Worm (Caenorhabditis elegans): ENCODE data around the gene gcna-1.

Gene gcna-1

DNA sequence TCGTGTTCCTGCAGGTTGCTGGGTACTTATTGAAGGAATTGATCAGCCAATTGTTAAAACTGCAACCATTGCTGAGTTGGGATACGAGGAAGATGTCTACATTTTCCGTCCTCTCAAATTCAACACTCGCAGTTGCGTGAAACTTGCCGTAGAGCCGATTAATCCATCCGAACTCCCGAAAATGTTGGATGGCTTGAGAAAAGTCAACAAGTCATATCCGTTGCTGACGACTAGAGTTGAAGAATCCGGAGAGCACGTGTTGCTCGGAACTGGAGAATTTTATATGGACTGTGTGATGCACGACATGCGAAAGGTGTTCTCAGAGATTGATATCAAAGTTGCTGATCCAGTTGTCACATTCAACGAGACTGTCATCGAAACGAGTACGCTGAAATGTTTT, 2.4 kb upstream of the gcna-1 start:
- TF ChIP-seq nhr-71 (tag; optimal IDR thresholded peaks at IDR 0.05): no peak

ce11 chrIII:6006453-6006852, 2.4 kb downstream of the gcna-1 start:
- TF ChIP-seq efl-1 (optimal IDR thresholded peaks at IDR 0.05): no peak
- TF ChIP-seq efl-1 (GFP tag; optimal IDR thresholded peaks at IDR 0.05 in 1 of 2): peak in 1 of 2 experiments; percentile 90
- TF ChIP-seq unc-98 (GFP tag; IDR thresholded peaks at IDR 0.05): no peak
- no peak for TF ChIP-seq sup-37 (GFP tag; optimal IDR thresholded peaks at IDR 0.05)
- TF ChIP-seq dsc-1 (tag; optimal IDR thresholded peaks at IDR 0.05): peak; percentile 12

DNA sequence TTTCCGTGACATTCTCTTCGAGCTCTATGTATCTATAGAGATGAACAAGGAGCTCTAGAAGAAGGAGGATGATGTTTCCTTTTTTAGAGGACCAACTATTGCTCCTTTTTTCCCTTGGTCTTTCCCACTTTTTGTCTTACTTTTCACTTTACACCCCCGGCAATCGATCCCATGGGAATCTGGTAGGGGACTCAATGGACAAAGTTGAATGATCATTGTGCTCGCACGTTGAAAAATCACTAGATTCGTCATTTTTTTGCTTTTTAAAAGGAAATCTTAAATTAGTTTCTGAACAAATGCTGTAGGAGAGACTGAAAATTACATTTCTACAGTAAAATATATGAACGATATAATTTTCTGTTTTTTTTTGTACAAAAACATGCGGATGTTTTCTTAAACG, 6.9 kb downstream of the gcna-1 start:
- TF ChIP-seq unc-98 (GFP tag; IDR thresholded peaks at IDR 0.05) (no peak), efl-1 (optimal IDR thresholded peaks at IDR 0.05) (no peak), efl-1 (GFP tag; optimal IDR thresholded peaks at IDR 0.05 in 1 of 2) (peak in 1 of 2 experiments; percentile 51)

DNA sequence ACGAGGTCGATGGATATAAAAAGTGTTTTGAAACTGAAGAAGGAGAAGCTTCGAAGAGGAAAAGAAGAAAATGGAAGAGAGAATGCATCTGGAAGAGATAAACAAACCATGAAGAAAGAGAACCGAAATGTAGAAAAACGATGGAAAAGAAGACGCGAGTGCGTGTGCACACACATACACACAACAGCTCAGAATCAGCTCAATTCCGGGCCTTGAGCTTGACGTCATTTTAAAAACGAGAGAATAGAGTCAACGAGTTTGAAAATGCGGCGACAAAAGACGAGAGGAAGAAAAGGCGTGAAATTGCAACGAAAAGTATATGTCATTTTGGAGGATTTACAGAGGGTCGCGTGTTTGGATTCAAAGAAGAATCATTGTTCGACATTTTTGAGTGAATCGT, 9.3 kb downstream of the gcna-1 start:
- TF ChIP-seq efl-1 (optimal IDR thresholded peaks at IDR 0.05): peak in 1 of 2 experiments; percentile 20
- no peak for TF ChIP-seq efl-1 (GFP tag; optimal IDR thresholded peaks at IDR 0.05 in 1 of 2)
- peak; percentile 80 for TF ChIP-seq lin-14 (GFP tag; optimal IDR thresholded peaks at IDR 0.05)
- TF ChIP-seq fkh-10 (GFP tag; optimal IDR thresholded peaks at IDR 0.05): peak; percentile 15
- peak in 2 of 3 experiments; percentile 14 to 43 for TF ChIP-seq ceh-82 (tag; optimal IDR thresholded peaks at IDR 0.05)
- peak; percentile 23 for TF ChIP-seq swsn-7 (tag; optimal IDR thresholded peaks at IDR 0.05)
- peak; percentile 52 for TF ChIP-seq nhr-71 (tag; optimal IDR thresholded peaks at IDR 0.05)
- TF ChIP-seq snu-23 (GFP tag; optimal IDR thresholded peaks at IDR 0.05): peak; percentile 25
- no peak for TF ChIP-seq mef-2 (tag; optimal IDR thresholded peaks at IDR 0.05)
- no peak for TF ChIP-seq nhr-85 (tag)
- TF ChIP-seq elt-2 (tag; optimal IDR thresholded peaks at IDR 0.05): no peak
- peak; percentile 44 for TF ChIP-seq pax-3 (tag; optimal IDR thresholded peaks at IDR 0.05)
- TF ChIP-seq nhr-47 (tag; optimal IDR thresholded peaks at IDR 0.05): peak; percentile 17
- no peak for TF ChIP-seq nhr-20 (tag; optimal IDR thresholded peaks at IDR 0.05)
- TF ChIP-seq ama-1 (optimal IDR thresholded peaks at IDR 0.05): no peak
- TF ChIP-seq skn-1 (tag; optimal IDR thresholded peaks at IDR 0.05): no peak
- 0 out of 2 replicates have a peak, but pooled peaks have one; percentile 2 for TF ChIP-seq nhr-19 (GFP tag; conservative IDR thresholded peaks at IDR 0.05)
- no peak for TF ChIP-seq nhr-12 (tag; optimal IDR thresholded peaks at IDR 0.05)
- peak in 1 of 2 experiments; percentile 35 for TF ChIP-seq lin-35 (GFP tag; optimal IDR thresholded peaks at IDR 0.05)
- TF ChIP-seq hlh-4 (tag; optimal IDR thresholded peaks at IDR 0.05): no peak
- no peak for TF ChIP-seq efl-3 (GFP tag; optimal IDR thresholded peaks at IDR 0.05)
- peak; percentile 20 to 62 for TF ChIP-seq lsy-2 (tag; optimal IDR thresholded peaks at IDR 0.05)
- TF ChIP-seq fkh-8 (tag; optimal IDR thresholded peaks at IDR 0.05): peak; percentile 74
- no peak for TF ChIP-seq sox-4 (tag; optimal IDR thresholded peaks at IDR 0.05)
- peak; percentile 77 for TF ChIP-seq dsc-1 (tag; optimal IDR thresholded peaks at IDR 0.05)
- TF ChIP-seq alr-1 (tag; optimal IDR thresholded peaks at IDR 0.05; ENCODE audit: borderline replicate concordance): no peak
- no peak for TF ChIP-seq sup-37 (GFP tag; optimal IDR thresholded peaks at IDR 0.05)
- TF ChIP-seq isw-1 (GFP tag; IDR thresholded peaks at IDR 0.05): 0 out of 2 replicates have a peak, but pooled peaks have one; percentile 7
- peak; percentile 32 for TF ChIP-seq xbp-1 (tag; optimal IDR thresholded peaks at IDR 0.05)
- TF ChIP-seq nhr-237 (tag; optimal IDR thresholded peaks at IDR 0.05): no peak
- no peak for TF ChIP-seq ztf-11 (tag; optimal IDR thresholded peaks at IDR 0.05)

ce11 chrIII:5998640-5999039, 10.2 kb downstream of the gcna-1 start:
- TF ChIP-seq zag-1 (tag; optimal IDR thresholded peaks at IDR 0.05): no peak
- TF ChIP-seq irx-1 (tag; optimal IDR thresholded peaks at IDR 0.05): no peak
- no peak for TF ChIP-seq unc-130 (tag; optimal IDR thresholded peaks at IDR 0.05)
- no peak for TF ChIP-seq lin-35 (GFP tag; optimal IDR thresholded peaks at IDR 0.05)
- TF ChIP-seq fos-1 (tag; optimal IDR thresholded peaks at IDR 0.05): no peak
- TF ChIP-seq rnt-1 (tag; optimal IDR thresholded peaks at IDR 0.05): no peak
- no peak for TF ChIP-seq skn-1 (tag; optimal IDR thresholded peaks at IDR 0.05)
- 0 out of 2 replicates have a peak, but pooled peaks have one; percentile 7 for TF ChIP-seq mab-9 (GFP tag; IDR thresholded peaks at IDR 0.05)
- no peak for TF ChIP-seq lin-13 (GFP tag; optimal IDR thresholded peaks at IDR 0.05)
- no peak for TF ChIP-seq ceh-63 (GFP tag; optimal IDR thresholded peaks at IDR 0.05)
- no peak for TF ChIP-seq swsn-7 (tag; optimal IDR thresholded peaks at IDR 0.05)
- no peak for TF ChIP-seq tlp-1 (tag; optimal IDR thresholded peaks at IDR 0.05)
- no peak for TF ChIP-seq C34B4.2 (tag; optimal IDR thresholded peaks at IDR 0.05)
- TF ChIP-seq efl-3 (GFP tag; optimal IDR thresholded peaks at IDR 0.05): no peak
- TF ChIP-seq snpc-4 (tag; optimal IDR thresholded peaks at IDR 0.05): no peak
- TF ChIP-seq blmp-1 (tag; optimal IDR thresholded peaks at IDR 0.05): no peak
- TF ChIP-seq fkh-8 (tag; optimal IDR thresholded peaks at IDR 0.05): peak; percentile 36
- TF ChIP-seq lsy-2 (tag; optimal IDR thresholded peaks at IDR 0.05): no peak
- peak; percentile 55 for TF ChIP-seq lin-14 (GFP tag; optimal IDR thresholded peaks at IDR 0.05)
- peak; percentile 67 for TF ChIP-seq unc-86 (tag; optimal IDR thresholded peaks at IDR 0.05)
- TF ChIP-seq ama-1 (optimal IDR thresholded peaks at IDR 0.05): no peak
- no peak for TF ChIP-seq mdl-1 (tag; optimal IDR thresholded peaks at IDR 0.05)
